Fruit fly (Drosophila melanogaster) whole organism, embryonic: ENCODE results near the gene CG6527.

Source experiments
- Ada2b ChIP-seq: fragments of 200-800 bp; sonication (Bioruptor generic); IDR thresholded peaks from 2 replicates; pipeline ENCODE4 v1.3.6; 2022; ENCODE audit warnings: missing biosample characterization, missing genetic modification characterization
- Blimp-1 ChIP-seq: fragments of 200-800 bp; sonication (Bioruptor generic); optimal IDR thresholded peaks from 3 replicates; lab custom pipeline; 2018; ENCODE audit warnings: missing biosample characterization, missing genetic modification characterization, mild to moderate bottlenecking, moderate library complexity, missing genetic modification reagents
- CG12744 ChIP-seq: fragments of 200-800 bp; sonication (Bioruptor generic); optimal IDR thresholded peaks from 2 replicates; lab custom pipeline; 2016; ENCODE audit warnings: missing biosample characterization, missing genetic modification characterization
- CG14860 ChIP-seq: fragments of 200-800 bp; sonication (Bioruptor generic); IDR thresholded peaks from 3 replicates; pipeline ENCODE4 v1.3.6; 2022; ENCODE audit warnings: missing biosample characterization, missing genetic modification characterization; ENCODE audit not compliant: partially characterized antibody
- CG15601 ChIP-seq: fragments of 200-800 bp; sonication (Bioruptor generic); optimal IDR thresholded peaks from 3 replicates; lab custom pipeline; 2019; ENCODE audit warnings: missing biosample characterization, mild to moderate bottlenecking, missing genetic modification characterization, moderate library complexity
- CG16813 ChIP-seq: fragments of 200-800 bp; sonication (Bioruptor generic); IDR thresholded peaks from 3 replicates; pipeline ENCODE4 v1.3.6; 2022; ENCODE audit warnings: missing biosample characterization, missing genetic modification characterization; ENCODE audit not compliant: partially characterized antibody
- CG18262 ChIP-seq: fragments of 200-800 bp; optimal IDR thresholded peaks from 3 replicates; lab custom pipeline; 2019; ENCODE audit warnings: missing biosample characterization, mild to moderate bottlenecking, missing genetic modification characterization, moderate library complexity
- CG2202 ChIP-seq: fragments of 200-800 bp; sonication (Bioruptor generic); optimal IDR thresholded peaks from 2 replicates; lab custom pipeline; 2018; ENCODE audit warnings: missing biosample characterization, mild to moderate bottlenecking, missing genetic modification characterization
- CG32532 ChIP-seq: fragments of 200-800 bp; sonication (Bioruptor generic); IDR thresholded peaks from 2 replicates; pipeline ENCODE4 v1.3.6; 2022; ENCODE audit warnings: missing biosample characterization, missing genetic modification characterization
- CG34376 ChIP-seq: fragments of 200-800 bp; sonication (Bioruptor generic); optimal IDR thresholded peaks from 2 replicates; lab custom pipeline; 2018; ENCODE audit warnings: missing biosample characterization, mild to moderate bottlenecking, missing genetic modification characterization
- CG4360 ChIP-seq: fragments of 200-800 bp; sonication (Bioruptor generic); IDR thresholded peaks from 2 replicates; pipeline ENCODE4 v1.3.6; 2022; ENCODE audit warnings: missing biosample characterization, missing genetic modification characterization
- CG4424 ChIP-seq: fragments of 200-800 bp; sonication (Bioruptor generic); optimal IDR thresholded peaks from 3 replicates; lab custom pipeline; 2016; ENCODE audit warnings: missing biosample characterization, missing genetic modification characterization
- CG4707 ChIP-seq: fragments of 200-800 bp; sonication (Bioruptor generic); optimal IDR thresholded peaks from 2 replicates; lab custom pipeline; 2018; ENCODE audit warnings: missing biosample characterization, mild to moderate bottlenecking, missing genetic modification characterization, moderate library complexity
- CG4854 ChIP-seq: fragments of 200-800 bp; sonication (Bioruptor generic); optimal IDR thresholded peaks from 2 replicates; lab custom pipeline; 2016; ENCODE audit warnings: missing biosample characterization, missing genetic modification characterization, inconsistent platforms
- CG6254 ChIP-seq: fragments of 200-800 bp; sonication (Bioruptor generic); optimal IDR thresholded peaks from 3 replicates; lab custom pipeline; 2017; ENCODE audit warnings: mild to moderate bottlenecking, missing biosample characterization, missing genetic modification reagents, missing genetic modification characterization
- CG6689 ChIP-seq: fragments of 200-800 bp; sonication (Bioruptor generic); IDR thresholded peaks from 2 replicates; pipeline ENCODE4 v1.3.6; 2022; ENCODE audit warnings: missing biosample characterization, missing genetic modification characterization
- CG7928 ChIP-seq: fragments of 200-800 bp; sonication (Bioruptor generic); optimal IDR thresholded peaks from 2 replicates; lab custom pipeline; 2017; ENCODE audit warnings: missing biosample characterization, mild to moderate bottlenecking, missing genetic modification characterization
- CG8765 ChIP-seq: fragments of 200-800 bp; sonication (Bioruptor generic); IDR thresholded peaks from 2 replicates; pipeline ENCODE4 v1.3.6; 2022; ENCODE audit warnings: missing biosample characterization, missing genetic modification characterization
- Dfd ChIP-seq, 2 experiments: fragments of >200 bp; optimal IDR thresholded peaks; 2 replicates each; lab custom pipeline; 2017; ENCODE audit warnings: missing biosample characterization in 2 of 2, missing genetic modification characterization in 2 of 2
- Fer3 ChIP-seq: fragments of 200-800 bp; sonication (Bioruptor generic); optimal IDR thresholded peaks from 2 replicates; lab custom pipeline; 2018; ENCODE audit warnings: missing biosample characterization, mild to moderate bottlenecking, missing genetic modification characterization, moderate library complexity
- Six4 ChIP-seq: fragments of 200-800 bp; sonication (Bioruptor generic); optimal IDR thresholded peaks from 2 replicates; lab custom pipeline; 2016; ENCODE audit warnings: missing biosample characterization, missing genetic modification characterization
- Spps ChIP-seq: fragments of 200-800 bp; sonication (Bioruptor generic); optimal IDR thresholded peaks from 2 replicates; lab custom pipeline; 2018; ENCODE audit warnings: missing biosample characterization, mild to moderate bottlenecking, missing genetic modification characterization
- TFAM ChIP-seq: fragments of 200-800 bp; sonication (Bioruptor generic); optimal IDR thresholded peaks from 2 replicates; lab custom pipeline; 2017; ENCODE audit warnings: missing biosample characterization, missing genetic modification characterization, inconsistent platforms
- Usf ChIP-seq: fragments of 200-800 bp; sonication (Bioruptor generic); optimal IDR thresholded peaks from 2 replicates; lab custom pipeline; 2017; ENCODE audit warnings: missing genotype, missing biosample characterization, missing genetic modification characterization
- YL-1 ChIP-seq: fragments of 200-800 bp; sonication (Bioruptor generic); optimal IDR thresholded peaks from 3 replicates; lab custom pipeline; 2017; ENCODE audit warnings: missing biosample characterization, mild to moderate bottlenecking, missing genetic modification characterization
- ap ChIP-seq: fragments of 200-800 bp; sonication (Bioruptor generic); IDR thresholded peaks from 2 replicates; pipeline ENCODE4 v1.3.6; 2022; ENCODE audit warnings: missing biosample characterization, missing genetic modification characterization
- chm ChIP-seq: fragments of 200-800 bp; sonication (Bioruptor generic); IDR thresholded peaks from 2 replicates; pipeline ENCODE4 v1.3.6; 2022; ENCODE audit warnings: missing biosample characterization, missing genetic modification characterization
- dan ChIP-seq: fragments of 200-800 bp; sonication (Bioruptor generic); IDR thresholded peaks from 2 replicates; pipeline ENCODE4 v1.3.6; 2022; ENCODE audit warnings: missing biosample characterization, missing genetic modification characterization
- dati ChIP-seq: fragments of 200-800 bp; sonication (Bioruptor generic); IDR thresholded peaks from 2 replicates; pipeline ENCODE4 v1.3.6; 2022; ENCODE audit warnings: missing biosample characterization, missing genetic modification characterization
- ewg ChIP-seq: fragments of 200-800 bp; sonication (Bioruptor generic); optimal IDR thresholded peaks from 3 replicates; lab custom pipeline; 2017; ENCODE audit warnings: mild to moderate bottlenecking, missing biosample characterization, missing genetic modification reagents, missing genetic modification characterization
- eyg ChIP-seq: fragments of 200-800 bp; sonication (Bioruptor generic); optimal IDR thresholded peaks from 3 replicates; lab custom pipeline; 2016; ENCODE audit warnings: missing biosample characterization, missing genetic modification characterization
- gce ChIP-seq: fragments of 200-800 bp; sonication (Bioruptor generic); IDR thresholded peaks from 3 replicates; pipeline ENCODE4 v1.3.6; 2022; ENCODE audit warnings: missing biosample characterization, missing genetic modification characterization
- gcm2 ChIP-seq: fragments of 200-800 bp; sonication (Bioruptor generic); optimal IDR thresholded peaks from 2 replicates; lab custom pipeline; 2016; ENCODE audit warnings: missing biosample characterization, missing genetic modification characterization
- ind ChIP-seq: fragments of 200-800 bp; sonication (Bioruptor generic); optimal IDR thresholded peaks from 3 replicates; lab custom pipeline; 2016; ENCODE audit warnings: missing biosample characterization, missing genetic modification characterization
- knrl ChIP-seq: fragments of 200-800 bp; sonication (Bioruptor generic); IDR thresholded peaks from 3 replicates; pipeline ENCODE4 v1.3.6; 2022; ENCODE audit warnings: missing biosample characterization, missing genetic modification characterization; ENCODE audit not compliant: partially characterized antibody
- lilli ChIP-seq: fragments of 200-800 bp; sonication (Bioruptor generic); optimal IDR thresholded peaks from 3 replicates; lab custom pipeline; 2016; ENCODE audit warnings: missing biosample characterization, missing genetic modification characterization
- lov ChIP-seq, 2 experiments: fragments of 200-800 bp in 1 of 2; fragments of >200 bp in 1 of 2; sonication (Bioruptor generic) in 1 of 2; IDR thresholded peaks in 1 of 2; optimal IDR thresholded peaks in 1 of 2; 2 replicates in 1 of 2; 3 replicates in 1 of 2; pipeline versions ENCODE4 v1.3.6 to Lab custom; 2017 to 2022; ENCODE audit warnings: missing biosample characterization in 1 of 2, missing genetic modification characterization in 1 of 2
- mirr ChIP-seq: fragments of 200-800 bp; sonication (Bioruptor generic); optimal IDR thresholded peaks from 3 replicates; lab custom pipeline; 2018; ENCODE audit warnings: missing biosample characterization, mild to moderate bottlenecking, missing genetic modification characterization
- otp ChIP-seq: fragments of 200-800 bp; sonication (Bioruptor generic); IDR thresholded peaks from 3 replicates; pipeline ENCODE4, ENCODE4 v1.3.6; 2022; ENCODE audit warnings: missing biosample characterization, missing genetic modification characterization
- prd ChIP-seq, 3 experiments: fragments of >200 bp in 2 of 3; fragments of 200-800 bp in 1 of 3; sonication (Bioruptor generic) in 1 of 3; optimal IDR thresholded peaks in 2 of 3; IDR thresholded peaks in 1 of 3; 2 replicates in 2 of 3; 3 replicates in 1 of 3; pipeline versions ENCODE4 v1.3.6 to Lab custom; 2017 to 2022; ENCODE audit warnings: missing biosample characterization in 1 of 3, missing genetic modification characterization in 1 of 3
- pum ChIP-seq: fragments of 200-800 bp; sonication (Bioruptor generic); optimal IDR thresholded peaks from 2 replicates; lab custom pipeline; 2016; ENCODE audit warnings: missing biosample characterization, missing genetic modification characterization
- ranshi ChIP-seq: fragments of 200-800 bp; sonication (Bioruptor generic); IDR thresholded peaks from 2 replicates; pipeline ENCODE4 v1.3.6; 2022; ENCODE audit warnings: missing biosample characterization, missing genetic modification characterization
- run ChIP-seq: fragments of 200-800 bp; sonication (Bioruptor generic); optimal IDR thresholded peaks from 3 replicates; lab custom pipeline; 2018; ENCODE audit warnings: missing biosample characterization, mild to moderate bottlenecking, missing genetic modification characterization
- sd ChIP-seq: fragments of 200-800 bp; sonication (Bioruptor generic); optimal IDR thresholded peaks from 3 replicates; lab custom pipeline; 2018; ENCODE audit warnings: missing biosample characterization, mild to moderate bottlenecking, missing genetic modification characterization, moderate library complexity
- sim ChIP-seq: fragments of 200-800 bp; sonication (Bioruptor generic); IDR thresholded peaks from 2 replicates; pipeline ENCODE4 v1.3.6; 2022; ENCODE audit warnings: missing biosample characterization, missing genetic modification characterization
- trh ChIP-seq: fragments of 200-800 bp; sonication (Bioruptor generic); optimal IDR thresholded peaks from 2 replicates; lab custom pipeline; 2016; ENCODE audit warnings: missing biosample characterization, missing genetic modification characterization
- zfh1 ChIP-seq: fragments of 200-800 bp; sonication (Bioruptor generic); IDR thresholded peaks from 3 replicates; pipeline ENCODE4 v1.3.6; 2022; ENCODE audit warnings: missing biosample characterization, missing genetic modification characterization

Gene CG6527

dm6 chr3L:10515785-10516706 lies 42.8 kb downstream of the CG6527 start (continued):
- TF ChIP-seq dati (GFP tag; lab: Robert Waterston, UW) (no peak), CG34376 (GFP tag; lab: Kevin White, UChicago) (no peak), mirr (GFP tag; lab: Kevin White, UChicago) (no peak), CG6254 (peak; percentile 8), pum (GFP tag; lab: Kevin White, UChicago) (no peak), ind (GFP tag; lab: Kevin White, UChicago) (no peak), Usf (GFP tag; lab: Kevin White, UChicago) (no peak), CG6689 (GFP tag; lab: Robert Waterston, UW) (0 out of 2 replicates have a peak, but pooled peaks have one; percentile 12), Dfd (GFP tag; optimal IDR thresholded peaks at IDR 0.05; lab: Kevin White, UChicago) (no peak), sd (tag; lab: Kevin White, UChicago) (no peak), CG12744 (GFP tag; lab: Kevin White, UChicago) (peak; percentile 0), CG4707 (no peak), CG4424 (GFP tag; lab: Kevin White, UChicago) (no peak), lov (optimal IDR thresholded peaks at IDR 0.05; lab: Kevin White, UChicago) (no peak), lov (GFP tag; IDR thresholded peaks at IDR 0.05; lab: Robert Waterston, UW) (peak; percentile 52; the same call in 1 of the 3 replicates), ranshi (GFP tag; lab: Robert Waterston, UW) (no peak), prd (optimal IDR thresholded peaks at IDR 0.05; lab: Kevin White, UChicago) (no peak), prd (GFP tag; IDR thresholded peaks at IDR 0.05; lab: Robert Waterston, UW) (peak; percentile 30; the same call in 2 of the 3 replicates), YL-1 (GFP tag; lab: Kevin White, UChicago) (peak; percentile 46), CG4854 (no peak), CG14860 (GFP tag; lab: Robert Waterston, UW) (no peak; the same call in 2 of the 3 replicates), otp (GFP tag; lab: Robert Waterston, UW) (peak; percentile 4; the same call in 1 of the 3 replicates), ewg (peak; percentile 84), TFAM (GFP tag; lab: Kevin White, UChicago) (no peak), gce (GFP tag; lab: Robert Waterston, UW) (no peak), sim (GFP tag; lab: Robert Waterston, UW) (no peak), trh (GFP tag; lab: Kevin White, UChicago) (no peak), CG4360 (GFP tag; lab: Robert Waterston, UW) (peak; percentile 29; the same call in 1 of the 2 replicates), knrl (GFP tag; lab: Robert Waterston, UW) (peak; percentile 58), gcm2 (GFP tag; lab: Kevin White, UChicago) (no peak), lilli (no peak), CG16813 (GFP tag; lab: Robert Waterston, UW) (peak; percentile 56; the same call in 2 of the 3 replicates), Ada2b (GFP tag; lab: Robert Waterston, UW) (no peak), ap (GFP tag; lab: Robert Waterston, UW) (no peak), Fer3 (no peak), CG15601 (no peak), CG7928 (no peak), CG8765 (GFP tag; lab: Robert Waterston, UW) (0 out of 2 replicates have a peak, but pooled peaks have one; percentile 53), run (tag; lab: Kevin White, UChicago) (no peak), dan (GFP tag; lab: Robert Waterston, UW) (no peak), eyg (GFP tag; lab: Kevin White, UChicago) (no peak), Blimp-1 (GFP tag; lab: Kevin White, UChicago) (peak; percentile 98), CG32532 (GFP tag; lab: Robert Waterston, UW) (peak; percentile 25; the same call in 1 of the 2 replicates), Spps (tag; lab: Kevin White, UChicago) (no peak), Six4 (GFP tag; lab: Kevin White, UChicago) (no peak), chm (GFP tag; lab: Robert Waterston, UW) (peak; percentile 92), zfh1 (GFP tag; lab: Robert Waterston, UW) (peak; percentile 61; the same call in 2 of the 3 replicates), CG18262 (peak; percentile 25), CG2202 (tag; lab: Kevin White, UChicago) (peak; percentile 44)
